Fruit fly (Drosophila melanogaster) whole organism, wandering third instar larva: ENCODE measurements around the gene CG14174.

Experiments
- Myc ChIP-seq: fragments of >200 bp; optimal IDR thresholded peaks from 2 replicates; lab custom pipeline; 2017
- br ChIP-seq: fragments of 200-800 bp; sonication (Bioruptor generic); optimal IDR thresholded peaks from 2 replicates; lab custom pipeline; 2016; ENCODE audit warnings: missing biosample characterization, missing genetic modification characterization
- usp ChIP-seq: fragments of >200 bp; optimal IDR thresholded peaks from 2 replicates; lab custom pipeline; 2017; ENCODE audit warnings: missing biosample characterization, missing genetic modification characterization

DNA sequence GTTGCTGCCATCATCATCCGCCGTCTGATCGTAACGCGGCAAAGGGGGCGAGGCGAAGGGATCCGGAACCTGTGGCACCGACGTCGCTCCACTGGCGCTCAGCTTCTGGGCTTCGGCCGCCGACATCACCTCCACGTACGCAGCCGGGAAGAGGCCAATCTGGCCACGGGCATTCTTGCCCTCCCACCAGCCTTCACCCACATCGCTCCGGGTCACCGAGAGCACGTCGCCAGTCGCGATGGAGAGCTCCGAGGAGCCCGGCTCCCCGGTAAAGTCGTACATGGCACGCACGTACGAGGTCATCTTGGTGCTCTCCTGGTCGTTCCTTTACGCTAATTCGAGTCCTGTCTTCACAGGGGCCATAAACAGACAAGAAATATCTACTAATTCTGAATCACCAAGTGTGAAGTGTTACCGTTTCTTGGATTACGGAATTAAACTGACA, 5.7 kb upstream of the CG14174 start, which contains the start of gene SH3PX1:
- no peak for TF ChIP-seq Myc (lab: Kevin White, UChicago)
- TF ChIP-seq br = no peak
- no peak for TF ChIP-seq usp (GFP tag; lab: Kevin White, UChicago)
